Fruit fly (Drosophila melanogaster) whole organism, embryonic: ENCODE measurements around the gene CG34288.

Experiments used
- B-H2 ChIP-seq: fragments of 200-800 bp; sonication (Bioruptor generic); optimal IDR thresholded peaks from 2 replicates; lab custom pipeline; 2018; ENCODE audit warnings: missing biosample characterization, mild to moderate bottlenecking, missing genetic modification characterization
- CG11695 ChIP-seq: fragments of 200-800 bp; sonication (Bioruptor generic); IDR thresholded peaks from 3 replicates; pipeline ENCODE4 v1.3.6; 2022; ENCODE audit warnings: missing biosample characterization, missing genetic modification characterization
- CG15696 ChIP-seq: fragments of 200-800 bp; sonication (Bioruptor generic); optimal IDR thresholded peaks from 2 replicates; lab custom pipeline; 2019; ENCODE audit warnings: missing biosample characterization, mild to moderate bottlenecking, missing genetic modification characterization, moderate library complexity
- CG1603 ChIP-seq: fragments of 200-800 bp; sonication (Bioruptor generic); optimal IDR thresholded peaks from 2 replicates; lab custom pipeline; 2019; ENCODE audit warnings: missing biosample characterization, mild to moderate bottlenecking, missing genetic modification characterization, moderate library complexity
- CG17186 ChIP-seq: fragments of 200-800 bp; sonication (Bioruptor generic); optimal IDR thresholded peaks from 3 replicates; lab custom pipeline; 2017; ENCODE audit warnings: missing biosample characterization, missing genetic modification reagents, missing genetic modification characterization
- CG17328 ChIP-seq: fragments of 200-800 bp; sonication (Bioruptor generic); IDR thresholded peaks from 2 replicates; pipeline ENCODE4 v1.3.6; 2022; ENCODE audit warnings: missing biosample characterization, missing genetic modification characterization
- CG17802 ChIP-seq: fragments of 200-800 bp; sonication (Bioruptor generic); optimal IDR thresholded peaks from 2 replicates; lab custom pipeline; 2018; ENCODE audit warnings: missing biosample characterization, mild to moderate bottlenecking, missing genetic modification characterization, moderate library complexity
- CG17829 ChIP-seq: fragments of 200-800 bp; optimal IDR thresholded peaks from 2 replicates; lab custom pipeline; 2019; ENCODE audit warnings: missing biosample characterization, mild to moderate bottlenecking, missing genetic modification characterization, moderate library complexity
- CG18011 ChIP-seq: fragments of 200-800 bp; sonication (Bioruptor generic); optimal IDR thresholded peaks from 2 replicates; lab custom pipeline; 2017; ENCODE audit warnings: missing biosample characterization, missing genetic modification characterization, mild to moderate bottlenecking, moderate library complexity, missing genotype
- CG3163 ChIP-seq: fragments of 200-800 bp; sonication (Bioruptor generic); optimal IDR thresholded peaks from 3 replicates; lab custom pipeline; 2016; ENCODE audit warnings: missing biosample characterization, missing genetic modification characterization
- CG3281 ChIP-seq: fragments of 200-800 bp; sonication (Bioruptor generic); optimal IDR thresholded peaks from 3 replicates; lab custom pipeline; 2017; ENCODE audit warnings: missing biosample characterization, mild to moderate bottlenecking, missing genetic modification characterization
- CG34422 ChIP-seq: fragments of 200-800 bp; sonication (Bioruptor generic); IDR thresholded peaks from 3 replicates; pipeline ENCODE4 v1.3.6; 2022; ENCODE audit warnings: missing biosample characterization, missing genetic modification characterization
- CG3847 ChIP-seq: fragments of 200-800 bp; sonication (Bioruptor generic); IDR thresholded peaks from 2 replicates; pipeline ENCODE4 v1.3.6; 2022; ENCODE audit warnings: missing biosample characterization, missing genetic modification characterization
- CG42726 ChIP-seq: fragments of 200-800 bp; sonication (Bioruptor generic); IDR thresholded peaks from 2 replicates; pipeline ENCODE4 v1.3.6; 2022; ENCODE audit warnings: missing biosample characterization, missing genetic modification characterization; ENCODE audit not compliant: partially characterized antibody
- CG4360 ChIP-seq: fragments of 200-800 bp; sonication (Bioruptor generic); IDR thresholded peaks from 2 replicates; pipeline ENCODE4 v1.3.6; 2022; ENCODE audit warnings: missing biosample characterization, missing genetic modification characterization
- CG4854 ChIP-seq: fragments of 200-800 bp; sonication (Bioruptor generic); optimal IDR thresholded peaks from 2 replicates; lab custom pipeline; 2016; ENCODE audit warnings: missing biosample characterization, missing genetic modification characterization, inconsistent platforms
- CG5180 ChIP-seq: fragments of 200-800 bp; sonication (Bioruptor generic); optimal IDR thresholded peaks from 3 replicates; lab custom pipeline; 2017; ENCODE audit warnings: missing biosample characterization, missing genetic modification characterization, mild to moderate bottlenecking, moderate library complexity, missing genetic modification reagents
- CG8924 ChIP-seq: fragments of 200-800 bp; optimal IDR thresholded peaks from 3 replicates; lab custom pipeline; 2019; ENCODE audit warnings: missing biosample characterization, mild to moderate bottlenecking, missing genetic modification characterization, moderate library complexity
- Max ChIP-seq: fragments of 200-800 bp; sonication (Bioruptor generic); optimal IDR thresholded peaks from 2 replicates; lab custom pipeline; 2016; ENCODE audit warnings: missing biosample characterization, mild to moderate bottlenecking, missing genetic modification characterization
- Myb ChIP-seq: fragments of 200-800 bp; sonication (Bioruptor generic); optimal IDR thresholded peaks from 2 replicates; lab custom pipeline; 2016; ENCODE audit warnings: missing biosample characterization, missing genetic modification characterization
- NfI ChIP-seq: fragments of 200-800 bp; sonication (Bioruptor generic); optimal IDR thresholded peaks from 3 replicates; lab custom pipeline; 2018; ENCODE audit warnings: missing biosample characterization, mild to moderate bottlenecking, missing genetic modification characterization, moderate library complexity
- Sox100B ChIP-seq: fragments of 200-800 bp; sonication (Bioruptor generic); optimal IDR thresholded peaks from 3 replicates; lab custom pipeline; 2018; ENCODE audit warnings: missing biosample characterization, mild to moderate bottlenecking, missing genetic modification characterization
- ac ChIP-seq: fragments of 200-800 bp; sonication (Bioruptor generic); optimal IDR thresholded peaks from 3 replicates; lab custom pipeline; 2017; ENCODE audit warnings: missing biosample characterization, mild to moderate bottlenecking, missing genetic modification characterization
- al ChIP-seq: fragments of 200-800 bp; sonication (Bioruptor generic); IDR thresholded peaks from 2 replicates; pipeline ENCODE4 v1.3.6; 2022; ENCODE audit warnings: missing biosample characterization, missing genetic modification characterization
- bab2 ChIP-seq: fragments of 200-800 bp; sonication (Bioruptor generic); optimal IDR thresholded peaks from 2 replicates; lab custom pipeline; 2016; ENCODE audit warnings: missing biosample characterization, missing genetic modification characterization
- bbx ChIP-seq: fragments of 200-800 bp; sonication (Bioruptor generic); IDR thresholded peaks from 2 replicates; pipeline ENCODE4 v1.3.6; 2022; ENCODE audit warnings: missing biosample characterization, missing genetic modification characterization; ENCODE audit not compliant: partially characterized antibody
- cas ChIP-seq: fragments of 200-800 bp; sonication (Bioruptor generic); IDR thresholded peaks from 2 replicates; pipeline ENCODE4 v1.3.6; 2022; ENCODE audit warnings: missing biosample characterization, missing genetic modification characterization
- cg ChIP-seq: fragments of 200-800 bp; sonication (Bioruptor generic); optimal IDR thresholded peaks from 3 replicates; lab custom pipeline; 2019; ENCODE audit warnings: missing biosample characterization, mild to moderate bottlenecking, missing genetic modification characterization, moderate library complexity
- croc ChIP-seq: fragments of 200-800 bp; sonication (Bioruptor generic); conservative IDR thresholded peaks from 3 replicates; pipeline ENCODE4 v1.3.6; 2022; ENCODE audit warnings: missing biosample characterization, missing genetic modification characterization
- cwo ChIP-seq: fragments of 200-800 bp; sonication (Bioruptor generic); optimal IDR thresholded peaks from 3 replicates; lab custom pipeline; 2017; ENCODE audit warnings: missing biosample characterization, missing genetic modification characterization, mild to moderate bottlenecking, moderate library complexity, missing genetic modification reagents
- dmrt11E ChIP-seq: fragments of 200-800 bp; sonication (Bioruptor generic); optimal IDR thresholded peaks from 3 replicates; lab custom pipeline; 2018; ENCODE audit warnings: missing biosample characterization, mild to moderate bottlenecking, missing genetic modification characterization, moderate library complexity
- gt ChIP-seq: fragments of 200-800 bp; sonication (Bioruptor generic); IDR thresholded peaks from 2 replicates; pipeline ENCODE4 v1.3.6; 2022; ENCODE audit warnings: missing biosample characterization, missing genetic modification characterization
- hkb ChIP-seq, 2 experiments: fragments of 200-800 bp in 1 of 2; fragments of >200 bp in 1 of 2; sonication (Bioruptor generic) in 1 of 2; IDR thresholded peaks in 1 of 2; optimal IDR thresholded peaks in 1 of 2; 2 replicates each; pipeline versions ENCODE4 v1.3.6 to Lab custom; 2017 to 2022; ENCODE audit warnings: missing biosample characterization in 1 of 2, missing genetic modification characterization in 1 of 2
- klu ChIP-seq: fragments of 200-800 bp; sonication (Bioruptor generic); IDR thresholded peaks from 2 replicates; pipeline ENCODE4 v1.3.6; 2022; ENCODE audit warnings: missing biosample characterization, missing genetic modification characterization
- otp ChIP-seq: fragments of 200-800 bp; sonication (Bioruptor generic); IDR thresholded peaks from 3 replicates; pipeline ENCODE4, ENCODE4 v1.3.6; 2022; ENCODE audit warnings: missing biosample characterization, missing genetic modification characterization
- phol ChIP-seq: fragments of 200-800 bp; sonication (Bioruptor generic); optimal IDR thresholded peaks from 3 replicates; lab custom pipeline; 2018; ENCODE audit warnings: missing biosample characterization, mild to moderate bottlenecking, missing genetic modification characterization, moderate library complexity
- pnt ChIP-seq: fragments of 200-800 bp; sonication (Bioruptor generic); optimal IDR thresholded peaks from 3 replicates; lab custom pipeline; 2016; ENCODE audit warnings: missing biosample characterization, missing genetic modification characterization
- pros ChIP-seq: fragments of 200-800 bp; sonication (Bioruptor generic); optimal IDR thresholded peaks from 3 replicates; lab custom pipeline; 2019; ENCODE audit warnings: missing biosample characterization, mild to moderate bottlenecking, missing genetic modification characterization, moderate library complexity
- shn ChIP-seq: fragments of 200-800 bp; sonication (Bioruptor generic); optimal IDR thresholded peaks from 3 replicates; lab custom pipeline; 2016; ENCODE audit warnings: missing biosample characterization, missing genetic modification characterization
- sim ChIP-seq: fragments of 200-800 bp; sonication (Bioruptor generic); IDR thresholded peaks from 2 replicates; pipeline ENCODE4 v1.3.6; 2022; ENCODE audit warnings: missing biosample characterization, missing genetic modification characterization
- ssp ChIP-seq: fragments of 200-800 bp; sonication (Bioruptor generic); IDR thresholded peaks from 2 replicates; pipeline ENCODE4 v1.3.6; 2022; ENCODE audit warnings: missing biosample characterization, missing genetic modification characterization
- sug ChIP-seq: fragments of 200-800 bp; optimal IDR thresholded peaks from 2 replicates; lab custom pipeline; 2019; ENCODE audit warnings: missing biosample characterization, mild to moderate bottlenecking, missing genetic modification characterization, moderate library complexity
- tgo ChIP-seq: fragments of 200-800 bp; sonication (Bioruptor generic); IDR thresholded peaks from 3 replicates; pipeline ENCODE4 v1.3.6; 2022; ENCODE audit warnings: missing biosample characterization, missing genetic modification characterization
- tna ChIP-seq: fragments of 200-800 bp; sonication (Bioruptor generic); IDR thresholded peaks from 2 replicates; pipeline ENCODE4 v1.3.6; 2022; ENCODE audit warnings: missing biosample characterization, missing genetic modification characterization; ENCODE audit not compliant: partially characterized antibody
- toy ChIP-seq: fragments of 200-800 bp; sonication (Bioruptor generic); IDR thresholded peaks from 2 replicates; pipeline ENCODE4 v1.3.6; 2022; ENCODE audit warnings: missing biosample characterization, missing genetic modification characterization
- unc-4 ChIP-seq: fragments of 200-800 bp; sonication (Bioruptor generic); IDR thresholded peaks from 2 replicates; pipeline ENCODE4 v1.3.6; 2022; ENCODE audit warnings: missing biosample characterization, missing genetic modification characterization; ENCODE audit not compliant: partially characterized antibody
- wor ChIP-seq: fragments of 200-800 bp; sonication (Bioruptor generic); IDR thresholded peaks from 2 replicates; pipeline ENCODE4 v1.3.6; 2022; ENCODE audit warnings: missing biosample characterization, missing genetic modification characterization
- zfh1 ChIP-seq: fragments of 200-800 bp; sonication (Bioruptor generic); IDR thresholded peaks from 3 replicates; pipeline ENCODE4 v1.3.6; 2022; ENCODE audit warnings: missing biosample characterization, missing genetic modification characterization

The CG34288 gene

dm6 chr3R:22421618-22422017, 25.4 kb downstream of the CG34288 start (continued):
- no peak for TF ChIP-seq Max (GFP tag; lab: Kevin White, UChicago)
- no peak for TF ChIP-seq CG4854
- no peak for TF ChIP-seq cas (GFP tag; lab: Robert Waterston, UW)
- no peak for TF ChIP-seq CG5180
- TF ChIP-seq hkb (optimal IDR thresholded peaks at IDR 0.05; lab: Kevin White, UChicago) = peak; percentile 43
- TF ChIP-seq hkb (GFP tag; IDR thresholded peaks at IDR 0.05; lab: Robert Waterston, UW) = peak; percentile 86
- no peak for TF ChIP-seq cg (GFP tag; lab: Kevin White, UChicago)
- no peak for TF ChIP-seq toy (GFP tag; lab: Robert Waterston, UW)
- TF ChIP-seq CG15696 (tag; lab: Kevin White, UChicago) = peak; percentile 5
- peak; percentile 57; the same call in 1 of the 2 replicates for TF ChIP-seq CG17328 (GFP tag; lab: Robert Waterston, UW)
- no peak for TF ChIP-seq CG17186 (GFP tag; lab: Kevin White, UChicago)
- no peak for TF ChIP-seq CG17802 (tag; lab: Kevin White, UChicago)
- TF ChIP-seq CG3281 (GFP tag; lab: Kevin White, UChicago) = peak; percentile 48
- TF ChIP-seq CG11695 (GFP tag; lab: Robert Waterston, UW) = peak; percentile 69
- TF ChIP-seq CG18011 (GFP tag; lab: Kevin White, UChicago) = no peak
- peak; percentile 26 for TF ChIP-seq phol (tag; lab: Kevin White, UChicago)
- TF ChIP-seq sug (tag; lab: Kevin White, UChicago) = peak; percentile 26
- TF ChIP-seq bab2 = peak; percentile 50
- TF ChIP-seq CG34422 (GFP tag; lab: Robert Waterston, UW) = peak; percentile 82
- no peak for TF ChIP-seq bbx (GFP tag; lab: Robert Waterston, UW)
- TF ChIP-seq croc (GFP tag; lab: Robert Waterston, UW) = peak; percentile 32; the same call in 2 of the 3 replicates
- TF ChIP-seq klu (GFP tag; lab: Robert Waterston, UW) = peak; percentile 66
- TF ChIP-seq CG8924 (tag; lab: Kevin White, UChicago) = no peak
- no peak for TF ChIP-seq pnt (GFP tag; lab: Kevin White, UChicago)
- TF ChIP-seq otp = no peak
- peak; percentile 29; the same call in 1 of the 2 replicates for TF ChIP-seq gt (GFP tag; lab: Robert Waterston, UW)
- no peak for TF ChIP-seq shn (GFP tag; lab: Kevin White, UChicago)
- TF ChIP-seq CG17829 = peak; percentile 41
- TF ChIP-seq CG3163 (GFP tag; lab: Kevin White, UChicago) = no peak
- no peak for TF ChIP-seq Myb
- TF ChIP-seq ac = no peak
- TF ChIP-seq B-H2 = no peak
- TF ChIP-seq CG1603 = no peak
- TF ChIP-seq zfh1 (GFP tag; lab: Robert Waterston, UW) = peak; percentile 61; the same call in 2 of the 3 replicates
- TF ChIP-seq al (GFP tag; lab: Robert Waterston, UW) = peak; percentile 64
- TF ChIP-seq ssp = peak; percentile 51
- no peak for TF ChIP-seq Sox100B (GFP tag; lab: Kevin White, UChicago)
- TF ChIP-seq CG4360 (GFP tag; lab: Robert Waterston, UW) = 0 out of 2 replicates have a peak, but pooled peaks have one; percentile 11
- TF ChIP-seq NfI (GFP tag; lab: Kevin White, UChicago) = peak; percentile 59
- TF ChIP-seq tna (GFP tag; lab: Robert Waterston, UW) = no peak
- no peak for TF ChIP-seq unc-4 (GFP tag; lab: Robert Waterston, UW)
- no peak for TF ChIP-seq pros (GFP tag; lab: Kevin White, UChicago)
- no peak for TF ChIP-seq sim (GFP tag; lab: Robert Waterston, UW)
- TF ChIP-seq CG42726 (GFP tag; lab: Robert Waterston, UW) = no peak
- peak; percentile 75 for TF ChIP-seq tgo
- peak; percentile 41 for TF ChIP-seq dmrt11E (tag; lab: Kevin White, UChicago)
- peak; percentile 37 for TF ChIP-seq cwo (GFP tag; lab: Kevin White, UChicago)
- peak; percentile 66 for TF ChIP-seq CG3847 (GFP tag; lab: Robert Waterston, UW)
- no peak for TF ChIP-seq wor
